Fruit fly (Drosophila melanogaster): Measurements from ENCODE around the gene Ugt303B2.

The Ugt303B2 gene

DNA sequence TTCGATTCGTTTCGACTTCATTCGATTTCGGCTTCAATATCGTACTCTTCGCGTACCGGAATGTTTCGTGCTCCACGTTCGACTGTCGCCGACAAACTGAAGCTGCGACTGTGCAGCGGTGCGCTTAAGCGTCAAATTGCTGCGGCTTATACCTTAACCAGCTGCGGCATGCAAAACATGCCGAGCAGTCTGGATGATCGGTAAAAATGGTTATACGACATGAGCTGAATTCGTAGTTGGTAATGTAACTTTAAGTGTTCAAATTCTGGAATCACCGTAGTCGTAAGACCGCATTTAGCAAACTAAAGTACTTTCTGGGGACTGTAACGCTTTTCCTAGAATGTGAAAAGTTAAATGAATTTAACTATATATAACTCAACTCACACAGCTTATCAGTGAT, 7.8 kb downstream of the Ugt303B2 start, which contains the start of gene CG10175:
CG10175 (minus strand) TSS at position 101 of the 400 bp plus-strand sequence.
- TF ChIP-seq CG4496 (GFP tag; IDR thresholded peaks at IDR 0.05), result 0 out of 3 replicates have a peak, but pooled peaks have one; percentile 17
- 0 out of 3 replicates have a peak, but pooled peaks have one; percentile 20 for TF ChIP-seq fd96Ca (GFP tag; IDR thresholded peaks at IDR 0.05)
- TF ChIP-seq Pif1B (GFP tag; optimal IDR thresholded peaks at IDR 0.05), result no peak
- TF ChIP-seq rn (GFP tag; IDR thresholded peaks at IDR 0.05), result no peak
- TF ChIP-seq CG12605 (GFP tag; IDR thresholded peaks at IDR 0.05), result no peak
- no peak for TF ChIP-seq CG13204 (GFP tag; optimal IDR thresholded peaks at IDR 0.05)
- no peak for TF ChIP-seq CG32121 (GFP tag; IDR thresholded peaks at IDR 0.05)
- TF ChIP-seq EcR (GFP tag; optimal IDR thresholded peaks at IDR 0.05), result no peak

DNA sequence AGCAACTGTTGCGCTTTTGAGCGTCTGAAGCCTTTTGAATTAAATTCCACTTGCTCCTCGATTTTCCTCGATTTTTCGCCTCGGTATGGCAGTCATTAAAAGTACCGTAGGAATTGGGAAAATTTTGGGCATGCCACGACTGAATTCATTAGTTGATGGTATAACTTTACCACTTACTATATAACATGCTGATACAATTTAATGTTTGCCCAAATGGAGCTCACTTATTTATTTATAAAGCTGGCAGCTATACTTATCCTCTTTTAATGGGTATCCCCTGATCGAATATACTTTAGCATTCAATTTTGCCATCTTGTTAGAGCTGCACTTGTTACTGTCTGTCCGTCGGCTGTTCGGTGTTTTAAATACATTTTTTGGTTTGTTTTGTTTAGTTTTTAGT, 11.3 kb downstream of the Ugt303B2 start:
- TF ChIP-seq CG10348 (GFP tag; IDR thresholded peaks at IDR 0.05) (no peak), CG32121 (GFP tag; IDR thresholded peaks at IDR 0.05) (peak; percentile 59; the same call in 1 of the 2 replicates), EcR (GFP tag; optimal IDR thresholded peaks at IDR 0.05) (no peak), CG9948 (tag; optimal IDR thresholded peaks at IDR 0.05) (no peak), CG14655 (GFP tag; optimal IDR thresholded peaks at IDR 0.05) (no peak), CG17806 (tag; optimal IDR thresholded peaks at IDR 0.05) (no peak), Ets98B (GFP tag; IDR thresholded peaks at IDR 0.05) (peak; percentile 69), D1 (tag; optimal IDR thresholded peaks at IDR 0.05) (no peak), Pif1A (GFP tag; optimal IDR thresholded peaks at IDR 0.05) (no peak), CG8159 (tag; optimal IDR thresholded peaks at IDR 0.05) (no peak), CG15710 (tag; optimal IDR thresholded peaks at IDR 0.05) (no peak), gl (tag; optimal IDR thresholded peaks at IDR 0.05) (no peak), rn (GFP tag; IDR thresholded peaks at IDR 0.05) (0 out of 2 replicates have a peak, but pooled peaks have one; percentile 24), CG34367 (tag; optimal IDR thresholded peaks at IDR 0.05) (no peak), Snoo (tag; optimal IDR thresholded peaks at IDR 0.05) (no peak), Pif1B (GFP tag; optimal IDR thresholded peaks at IDR 0.05) (no peak), CG4496 (GFP tag; IDR thresholded peaks at IDR 0.05) (peak; percentile 29; the same call in 1 of the 3 replicates), fd96Ca (GFP tag; IDR thresholded peaks at IDR 0.05) (peak; percentile 48; the same call in 1 of the 3 replicates), CG8301 (tag; optimal IDR thresholded peaks at IDR 0.05) (no peak), CG12605 (GFP tag; IDR thresholded peaks at IDR 0.05) (no peak), CG13204 (GFP tag; optimal IDR thresholded peaks at IDR 0.05) (no peak)

DNA sequence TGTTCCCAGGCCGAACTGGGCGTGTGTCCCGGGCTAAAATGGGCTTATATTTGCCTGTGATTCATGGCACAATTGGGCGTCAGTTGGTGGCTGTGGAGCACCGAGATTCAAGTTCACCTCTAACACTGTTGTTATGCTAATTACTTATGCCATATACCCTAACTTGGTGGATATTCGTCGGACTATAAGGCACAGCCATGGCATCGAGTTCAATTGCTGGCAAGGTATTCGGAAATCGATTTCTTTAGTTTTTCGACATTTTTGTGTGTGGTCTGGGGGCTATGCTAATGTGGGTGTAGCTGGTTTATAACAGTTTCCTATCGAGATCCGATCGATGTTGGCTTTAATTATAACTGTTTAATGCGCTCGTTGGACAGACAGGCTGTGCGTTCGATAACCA, 12.6 kb downstream of the Ugt303B2 start:
- no peak for TF ChIP-seq CG34367 (tag; optimal IDR thresholded peaks at IDR 0.05)
- no peak for TF ChIP-seq CG4496 (GFP tag; IDR thresholded peaks at IDR 0.05)
- no peak for TF ChIP-seq Pif1A (GFP tag; optimal IDR thresholded peaks at IDR 0.05)
- no peak for TF ChIP-seq D1 (tag; optimal IDR thresholded peaks at IDR 0.05)
- TF ChIP-seq rn (GFP tag; IDR thresholded peaks at IDR 0.05), result no peak
- TF ChIP-seq CG9948 (tag; optimal IDR thresholded peaks at IDR 0.05), result no peak
- no peak for TF ChIP-seq CG15710 (tag; optimal IDR thresholded peaks at IDR 0.05)
- TF ChIP-seq CG13204 (GFP tag; optimal IDR thresholded peaks at IDR 0.05), result no peak
- TF ChIP-seq EcR (GFP tag; optimal IDR thresholded peaks at IDR 0.05), result no peak
- no peak for TF ChIP-seq CG17806 (tag; optimal IDR thresholded peaks at IDR 0.05)
- no peak for TF ChIP-seq gl (tag; optimal IDR thresholded peaks at IDR 0.05)
- no peak for TF ChIP-seq fd96Ca (GFP tag; IDR thresholded peaks at IDR 0.05)
- TF ChIP-seq CG14655 (GFP tag; optimal IDR thresholded peaks at IDR 0.05), result no peak
- no peak for TF ChIP-seq CG8159 (tag; optimal IDR thresholded peaks at IDR 0.05)
- TF ChIP-seq Ets98B (GFP tag; IDR thresholded peaks at IDR 0.05), result no peak
- TF ChIP-seq CG32121 (GFP tag; IDR thresholded peaks at IDR 0.05), result no peak
- no peak for TF ChIP-seq CG8301 (tag; optimal IDR thresholded peaks at IDR 0.05)
- no peak for TF ChIP-seq Snoo (tag; optimal IDR thresholded peaks at IDR 0.05)
- no peak for TF ChIP-seq Pif1B (GFP tag; optimal IDR thresholded peaks at IDR 0.05)
- TF ChIP-seq CG12605 (GFP tag; IDR thresholded peaks at IDR 0.05), result no peak

DNA sequence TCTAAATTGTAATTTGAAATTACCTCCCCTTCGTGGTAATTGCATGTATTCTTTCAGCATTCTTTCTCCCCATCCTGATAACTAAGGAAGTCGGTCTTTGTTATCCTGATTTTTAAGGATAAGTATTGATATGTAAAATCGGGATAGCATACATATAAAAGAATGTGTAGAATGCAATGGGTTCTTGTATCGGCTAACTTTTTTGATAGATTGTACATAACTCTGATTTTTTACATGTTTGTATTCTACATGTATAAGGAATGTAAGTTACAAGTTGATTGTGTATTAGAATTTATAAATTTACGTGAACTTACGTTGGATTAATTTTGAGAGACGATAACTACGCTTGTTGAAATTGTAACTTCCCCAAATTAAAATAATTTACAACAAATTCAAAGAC, 16.4 kb downstream of the Ugt303B2 start:
- TF ChIP-seq CG13204 (GFP tag; optimal IDR thresholded peaks at IDR 0.05) (no peak), D1 (tag; optimal IDR thresholded peaks at IDR 0.05) (no peak), CG10348 (GFP tag; IDR thresholded peaks at IDR 0.05) (no peak), fd96Ca (GFP tag; IDR thresholded peaks at IDR 0.05) (no peak), rn (GFP tag; IDR thresholded peaks at IDR 0.05) (no peak), CG8159 (tag; optimal IDR thresholded peaks at IDR 0.05) (no peak), Snoo (tag; optimal IDR thresholded peaks at IDR 0.05) (no peak), CG15710 (tag; optimal IDR thresholded peaks at IDR 0.05) (no peak), Pif1B (GFP tag; optimal IDR thresholded peaks at IDR 0.05) (no peak), CG17806 (tag; optimal IDR thresholded peaks at IDR 0.05) (no peak)

DNA sequence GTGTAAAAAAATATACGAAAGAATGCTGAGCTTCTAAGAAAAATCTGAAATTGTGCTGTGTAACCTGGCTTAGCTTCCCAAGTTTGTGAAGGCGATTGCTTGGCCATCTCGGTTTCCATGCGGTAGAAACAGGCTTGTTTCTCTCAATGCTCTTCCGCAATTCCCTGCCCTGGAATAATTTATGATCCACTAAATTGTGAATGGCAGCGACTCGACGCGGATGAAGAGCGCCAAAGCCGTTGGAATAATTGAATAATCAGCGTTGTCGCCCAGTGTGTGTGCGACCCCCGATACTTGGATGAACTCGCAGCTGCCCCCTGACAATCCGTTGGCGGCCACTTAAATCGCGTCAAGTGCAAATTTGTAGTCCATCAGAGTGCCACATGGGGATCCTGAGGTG, 17.2 kb downstream of the Ugt303B2 start, which contains the start of gene CG10177:
CG10177 (minus strand) TSS at position 101 of the 400 bp plus-strand sequence.
- TF ChIP-seq CG32121 (GFP tag; IDR thresholded peaks at IDR 0.05), result no peak
- TF ChIP-seq CG15710 (tag; optimal IDR thresholded peaks at IDR 0.05), result no peak
- TF ChIP-seq gl (tag; optimal IDR thresholded peaks at IDR 0.05), result no peak
- TF ChIP-seq CG17806 (tag; optimal IDR thresholded peaks at IDR 0.05), result no peak
- no peak for TF ChIP-seq CG10348 (GFP tag; IDR thresholded peaks at IDR 0.05)
- no peak for TF ChIP-seq Pif1B (GFP tag; optimal IDR thresholded peaks at IDR 0.05)
- TF ChIP-seq Pif1A (GFP tag; optimal IDR thresholded peaks at IDR 0.05), result no peak
- no peak for TF ChIP-seq CG13204 (GFP tag; optimal IDR thresholded peaks at IDR 0.05)
- TF ChIP-seq Snoo (tag; optimal IDR thresholded peaks at IDR 0.05), result no peak
- TF ChIP-seq CG8159 (tag; optimal IDR thresholded peaks at IDR 0.05), result no peak
- no peak for TF ChIP-seq rn (GFP tag; IDR thresholded peaks at IDR 0.05)
- TF ChIP-seq D1 (tag; optimal IDR thresholded peaks at IDR 0.05), result no peak
- TF ChIP-seq Ets98B (GFP tag; IDR thresholded peaks at IDR 0.05), result no peak
- no peak for TF ChIP-seq CG8301 (tag; optimal IDR thresholded peaks at IDR 0.05)
- no peak for TF ChIP-seq EcR (GFP tag; optimal IDR thresholded peaks at IDR 0.05)
- TF ChIP-seq CG14655 (GFP tag; optimal IDR thresholded peaks at IDR 0.05), result no peak
- no peak for TF ChIP-seq fd96Ca (GFP tag; IDR thresholded peaks at IDR 0.05)
- no peak for TF ChIP-seq CG34367 (tag; optimal IDR thresholded peaks at IDR 0.05)
